Fruit fly (Drosophila melanogaster) whole organism, wandering third instar larva: ENCODE measurements around the gene CG32679.

Experiments
- CG32264 ChIP-seq: fragments of 200-800 bp; sonication (Bioruptor generic); optimal IDR thresholded peaks from 2 replicates; lab custom pipeline; 2016; ENCODE audit warnings: missing biosample characterization, missing genetic modification characterization
- CG9705 ChIP-seq: fragments of 200-800 bp; sonication (Bioruptor generic); optimal IDR thresholded peaks from 2 replicates; lab custom pipeline; 2018; ENCODE audit warnings: missing biosample characterization, mild to moderate bottlenecking, missing genetic modification characterization
- CrebA ChIP-seq: fragments of 200-800 bp; sonication (Bioruptor generic); optimal IDR thresholded peaks from 2 replicates; lab custom pipeline; 2016; ENCODE audit warnings: missing biosample characterization, mild to moderate bottlenecking, missing genetic modification characterization, borderline replicate concordance
- Dfd ChIP-seq: fragments of >200 bp; optimal IDR thresholded peaks from 2 replicates; lab custom pipeline; 2017; ENCODE audit warnings: missing biosample characterization, missing genetic modification characterization
- Dif ChIP-seq: fragments of 200-275, 200-300 bp; sonication (Bioruptor generic); optimal IDR thresholded peaks from 2 replicates; lab custom pipeline; 2018; ENCODE audit warnings: missing biosample characterization, missing genetic modification characterization; ENCODE audit not compliant: partially characterized antibody
- GATAd ChIP-seq: sonication (Bioruptor generic); optimal IDR thresholded peaks from 2 replicates; lab custom pipeline; 2016; ENCODE audit warnings: missing biosample characterization, missing genetic modification characterization
- HLH106 ChIP-seq: fragments of 200-800 bp; optimal IDR thresholded peaks from 3 replicates; lab custom pipeline; 2019; ENCODE audit warnings: missing biosample characterization, mild to moderate bottlenecking, missing genetic modification characterization, moderate library complexity
- Hnf4 ChIP-seq: fragments of 200-800 bp; sonication (Bioruptor generic); optimal IDR thresholded peaks from 2 replicates; lab custom pipeline; 2016; ENCODE audit warnings: missing biosample characterization, mild to moderate bottlenecking, missing genetic modification characterization
- Hr83 ChIP-seq: fragments of 200-300 bp; sonication (Bioruptor generic); optimal IDR thresholded peaks from 2 replicates; lab custom pipeline; 2016; ENCODE audit warnings: missing biosample characterization, mild to moderate bottlenecking, missing genetic modification characterization, moderate library complexity; ENCODE audit not compliant: poor library complexity, severe bottlenecking
- Jra ChIP-seq: sonication (Bioruptor generic); optimal IDR thresholded peaks from 2 replicates; lab custom pipeline; 2016; ENCODE audit warnings: missing biosample characterization, missing genetic modification characterization
- Mio ChIP-seq: sonication (Bioruptor generic); optimal IDR thresholded peaks from 2 replicates; lab custom pipeline; 2016; ENCODE audit warnings: missing biosample characterization, missing genetic modification characterization
- Myc ChIP-seq: fragments of >200 bp; optimal IDR thresholded peaks from 2 replicates; lab custom pipeline; 2017
- N ChIP-seq: fragments of >200 bp; optimal IDR thresholded peaks from 2 replicates; lab custom pipeline; 2018; ENCODE audit warnings: missing biosample characterization, missing external identifiers, missing genetic modification characterization
- OdsH ChIP-seq: fragments of 200-800 bp; sonication (Bioruptor generic); optimal IDR thresholded peaks from 2 replicates; lab custom pipeline; 2016; ENCODE audit warnings: missing biosample characterization, mild to moderate bottlenecking, missing genetic modification characterization
- Rel ChIP-seq, 2 experiments: fragments of 200-800 bp; sonication (Bioruptor generic) in 1 of 2; optimal IDR thresholded peaks; 2 replicates in 1 of 2; 3 replicates in 1 of 2; lab custom pipeline; 2016 to 2019; ENCODE audit warnings: mild to moderate bottlenecking in 2 of 2, missing biosample characterization in 2 of 2, missing genetic modification characterization in 2 of 2, moderate library complexity in 1 of 2
- Sp1 ChIP-seq: fragments of 200-800 bp; sonication (Bioruptor generic); optimal IDR thresholded peaks from 3 replicates; lab custom pipeline; 2019; ENCODE audit warnings: missing biosample characterization, mild to moderate bottlenecking, missing genetic modification characterization, moderate library complexity
- Vsx2 ChIP-seq: fragments of 200-300, 225-300 bp; sonication (Bioruptor generic); optimal IDR thresholded peaks from 2 replicates; lab custom pipeline; 2018; ENCODE audit warnings: missing biosample characterization, missing genetic modification characterization; ENCODE audit not compliant: partially characterized antibody
- br ChIP-seq: fragments of 200-800 bp; sonication (Bioruptor generic); optimal IDR thresholded peaks from 2 replicates; lab custom pipeline; 2016; ENCODE audit warnings: missing biosample characterization, missing genetic modification characterization
- brk ChIP-seq: fragments of 200-800 bp; sonication (Bioruptor generic); optimal IDR thresholded peaks from 2 replicates; lab custom pipeline; 2016; ENCODE audit warnings: missing biosample characterization, mild to moderate bottlenecking, missing genetic modification characterization
- dl ChIP-seq, 2 experiments: fragments of 175-275, 200-275 bp in 1 of 2; fragments of 200-275 bp in 1 of 2; sonication (Bioruptor generic); optimal IDR thresholded peaks; lab custom pipeline; 2018; ENCODE audit warnings: mild to moderate bottlenecking in 2 of 2, missing biosample characterization in 2 of 2, missing genetic modification characterization in 2 of 2, moderate library complexity in 2 of 2; ENCODE audit not compliant: partially characterized antibody in 2 of 2, insufficient read depth in 1 of 2
- dmrt93B ChIP-seq: fragments of 200-800 bp; sonication (Bioruptor generic); optimal IDR thresholded peaks from 2 replicates; lab custom pipeline; 2018; ENCODE audit warnings: missing biosample characterization, mild to moderate bottlenecking, missing genetic modification characterization
- ey ChIP-seq: fragments of 200-800 bp; sonication (Bioruptor generic); optimal IDR thresholded peaks from 2 replicates; lab custom pipeline; 2016; ENCODE audit warnings: missing biosample characterization, missing genetic modification characterization
- foxo ChIP-seq, 2 experiments: fragments of 200-800 bp; sonication (Bioruptor generic); optimal IDR thresholded peaks; 2 replicates in 1 of 2; 3 replicates in 1 of 2; lab custom pipeline; 2016 to 2017; ENCODE audit warnings: missing biosample characterization in 2 of 2, missing genetic modification characterization in 2 of 2
- fru ChIP-seq: fragments of 200-800 bp; sonication (Bioruptor generic); optimal IDR thresholded peaks from 3 replicates; lab custom pipeline; 2016; ENCODE audit warnings: missing biosample characterization, mild to moderate bottlenecking, missing genetic modification characterization
- h ChIP-seq: fragments of 200-800 bp; sonication (Bioruptor generic); optimal IDR thresholded peaks from 3 replicates; lab custom pipeline; 2016; ENCODE audit warnings: missing biosample characterization, mild to moderate bottlenecking, missing genetic modification characterization
- jim ChIP-seq: fragments of 175-275, 200-325 bp; sonication (Bioruptor generic); optimal IDR thresholded peaks from 2 replicates; lab custom pipeline; 2016; ENCODE audit warnings: missing biosample characterization, mild to moderate bottlenecking, missing genetic modification characterization
- lola ChIP-seq: fragments of >200 bp; optimal IDR thresholded peaks from 2 replicates; lab custom pipeline; 2017; ENCODE audit warnings: missing biosample characterization, missing genetic modification characterization
- pan ChIP-seq: fragments of >200 bp; optimal IDR thresholded peaks from 2 replicates; lab custom pipeline; 2017
- psq ChIP-seq: fragments of 200-800 bp; sonication (Bioruptor generic); optimal IDR thresholded peaks from 3 replicates; lab custom pipeline; 2017; ENCODE audit warnings: missing biosample characterization, mild to moderate bottlenecking, missing genetic modification characterization, moderate library complexity
- rgr ChIP-seq: fragments of 200-800 bp; sonication (Bioruptor generic); optimal IDR thresholded peaks from 3 replicates; lab custom pipeline; 2016; ENCODE audit warnings: missing biosample characterization, mild to moderate bottlenecking, missing genetic modification characterization
- sage ChIP-seq: fragments of 200-800 bp; sonication (Bioruptor generic); optimal IDR thresholded peaks from 2 replicates; lab custom pipeline; 2016; ENCODE audit warnings: missing biosample characterization, mild to moderate bottlenecking, missing genetic modification characterization
- sv ChIP-seq: fragments of 200-800 bp; sonication (Bioruptor generic); optimal IDR thresholded peaks from 3 replicates; lab custom pipeline; 2016; ENCODE audit warnings: missing biosample characterization, missing genetic modification characterization
- usp ChIP-seq: fragments of >200 bp; optimal IDR thresholded peaks from 2 replicates; lab custom pipeline; 2017; ENCODE audit warnings: missing biosample characterization, missing genetic modification characterization
- woc ChIP-seq: sonication (Bioruptor generic); optimal IDR thresholded peaks from 2 replicates; lab custom pipeline; 2016; ENCODE audit warnings: missing biosample characterization, mild to moderate bottlenecking, missing genetic modification characterization

The CG32679 gene

dm6 chrX:10369763-10370162 lies 2.5 kb upstream of the CG32679 start:
- TF ChIP-seq dl (GFP tag; optimal IDR thresholded peaks at IDR 0.05; lab: Kevin White, UChicago; ENCODE audit: insufficient read depth in 1 of 2, partially characterized antibody in 2 of 2), result no peak
- TF ChIP-seq CrebA (GFP tag; lab: Kevin White, UChicago), result no peak
- TF ChIP-seq pan (lab: Kevin White, UChicago), result no peak
- no peak for TF ChIP-seq Jra
- no peak for TF ChIP-seq Rel (GFP tag; optimal IDR thresholded peaks at IDR 0.05; lab: Kevin White, UChicago)
- no peak for TF ChIP-seq Rel (tag; optimal IDR thresholded peaks at IDR 0.05; lab: Kevin White, UChicago)
- no peak for TF ChIP-seq Hnf4 (GFP tag; lab: Kevin White, UChicago)

DNA sequence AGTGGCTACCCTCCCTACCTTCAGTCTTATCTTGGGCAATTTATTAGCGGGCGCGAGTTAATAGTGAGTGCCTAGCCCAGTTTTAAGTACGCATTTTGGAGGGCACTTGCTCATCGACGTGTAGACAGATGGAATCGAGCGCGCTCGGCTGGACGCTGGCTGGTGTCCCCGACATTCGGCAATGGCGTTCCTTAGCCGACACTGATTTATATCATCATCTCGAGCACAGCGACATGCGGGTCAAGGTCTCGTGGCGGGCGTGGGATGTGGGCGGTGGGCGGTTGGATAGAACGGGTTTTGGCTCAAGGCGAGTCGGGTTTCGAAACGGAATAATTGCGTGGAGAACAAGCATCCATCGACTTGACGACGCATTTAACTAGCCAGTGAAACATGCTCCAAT lies 2.0 kb upstream of the CG32679 start:
- no peak for TF ChIP-seq foxo (GFP tag; optimal IDR thresholded peaks at IDR 0.05; lab: Kevin White, UChicago)
- TF ChIP-seq Myc (lab: Kevin White, UChicago), result no peak
- no peak for TF ChIP-seq Hr83 (GFP tag; lab: Kevin White, UChicago)
- TF ChIP-seq OdsH, result no peak
- TF ChIP-seq Jra, result no peak
- TF ChIP-seq usp (GFP tag; lab: Kevin White, UChicago), result no peak
- TF ChIP-seq dmrt93B (GFP tag; lab: Kevin White, UChicago), result no peak
- TF ChIP-seq lola (GFP tag; lab: Kevin White, UChicago), result no peak
- no peak for TF ChIP-seq HLH106 (tag; lab: Kevin White, UChicago)

DNA sequence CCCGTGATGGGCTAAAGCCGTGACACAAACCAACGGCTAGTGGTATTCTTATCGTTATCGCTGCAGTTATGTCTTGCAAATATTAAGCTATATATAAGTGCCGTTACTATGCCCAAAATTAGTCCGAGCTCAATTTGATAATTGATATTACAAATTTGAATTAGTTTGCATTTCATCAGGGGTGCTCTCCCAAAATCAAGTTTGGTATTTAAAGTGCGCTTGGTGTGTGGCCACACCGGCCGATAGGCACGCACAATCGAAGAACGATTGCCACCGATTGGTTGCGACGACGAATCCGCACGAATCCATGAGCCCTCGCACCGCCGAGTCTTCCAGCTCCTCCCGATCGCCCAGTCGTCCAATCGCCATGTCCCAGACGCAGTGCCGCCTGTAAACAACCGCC lies 530 bp upstream of the CG32679 start, which contains the start of gene CG17841:
TSS of gene CG17841 (plus strand) at position 252 of the 403 bp plus-strand sequence.
- TF ChIP-seq dmrt93B (GFP tag; lab: Kevin White, UChicago) (no peak), ey (no peak), Mio (no peak), sv (GFP tag; lab: Kevin White, UChicago) (no peak), HLH106 (tag; lab: Kevin White, UChicago) (no peak), N (GFP tag; lab: Kevin White, UChicago) (no peak), jim (GFP tag; lab: Kevin White, UChicago) (no peak), Jra (no peak), Rel (GFP tag; optimal IDR thresholded peaks at IDR 0.05; lab: Kevin White, UChicago) (no peak), Rel (tag; optimal IDR thresholded peaks at IDR 0.05; lab: Kevin White, UChicago) (no peak), Dfd (GFP tag; lab: Kevin White, UChicago) (no peak), woc (GFP tag; lab: Kevin White, UChicago) (no peak), Myc (lab: Kevin White, UChicago) (no peak)

- TF ChIP-seq ey (no peak), sv (GFP tag; lab: Kevin White, UChicago) (no peak), GATAd (GFP tag; lab: Kevin White, UChicago) (no peak), Dif (GFP tag; lab: Kevin White, UChicago) (no peak), jim (GFP tag; lab: Kevin White, UChicago) (no peak), dl (GFP tag; optimal IDR thresholded peaks at IDR 0.05; lab: Kevin White, UChicago; ENCODE audit: insufficient read depth in 1 of 2, partially characterized antibody in 2 of 2) (no peak), dmrt93B (GFP tag; lab: Kevin White, UChicago) (no peak), CG9705 (GFP tag; lab: Kevin White, UChicago) (no peak), Jra (peak; percentile 9), rgr (GFP tag; lab: Kevin White, UChicago) (no peak), sage (no peak), woc (GFP tag; lab: Kevin White, UChicago) (no peak), Rel (GFP tag; optimal IDR thresholded peaks at IDR 0.05; lab: Kevin White, UChicago) (no peak), Rel (tag; optimal IDR thresholded peaks at IDR 0.05; lab: Kevin White, UChicago) (peak; percentile 57), Hnf4 (GFP tag; lab: Kevin White, UChicago) (no peak), OdsH (no peak), fru (GFP tag; lab: Kevin White, UChicago) (peak; percentile 27), Vsx2 (no peak), Sp1 (peak; percentile 54), psq (GFP tag; lab: Kevin White, UChicago) (peak; percentile 7), HLH106 (tag; lab: Kevin White, UChicago) (peak; percentile 6), h (GFP tag; lab: Kevin White, UChicago) (peak; percentile 49), brk (no peak), Dfd (GFP tag; lab: Kevin White, UChicago) (no peak), CG32264 (no peak), Hr83 (GFP tag; lab: Kevin White, UChicago) (no peak), lola (GFP tag; lab: Kevin White, UChicago) (no peak), br (GFP tag; lab: Kevin White, UChicago) (no peak), pan (lab: Kevin White, UChicago) (no peak), foxo (GFP tag; optimal IDR thresholded peaks at IDR 0.05; lab: Kevin White, UChicago) (peak in 1 of 2 experiments; percentile 50), Mio (no peak)
Measured at dm6 chrX:10365748-10366415, 1.4 kb downstream of the CG32679 start.
